Worm (Caenorhabditis elegans): ENCODE data around the gene C08H9.15.

DNA sequence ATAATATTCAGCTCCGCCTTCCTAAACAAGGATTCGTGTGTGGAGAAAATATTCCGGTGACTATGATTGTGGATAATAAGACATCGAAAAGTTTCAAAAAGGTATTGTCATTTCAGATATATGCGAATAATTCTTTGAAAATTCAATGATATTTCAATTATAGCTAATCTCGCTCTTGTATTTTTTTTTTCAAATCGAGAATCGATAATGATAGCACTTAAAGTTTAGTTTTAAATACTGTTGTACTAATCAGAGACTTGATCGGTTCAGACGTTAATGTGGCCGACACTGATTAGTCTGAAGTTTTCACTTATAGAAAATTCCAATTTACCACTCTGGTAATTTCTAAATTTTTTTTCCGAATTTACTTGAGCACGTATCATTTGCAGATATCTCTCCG is 45.0 kb upstream of the C08H9.15 start:
- TF ChIP-seq nhr-76 (tag; optimal IDR thresholded peaks at IDR 0.05) (no peak), ceh-82 (tag; optimal IDR thresholded peaks at IDR 0.05) (no peak), ztf-4 (tag; optimal IDR thresholded peaks at IDR 0.05) (no peak), jun-1 (tag; optimal IDR thresholded peaks at IDR 0.05) (no peak), R02D3.7 (tag; optimal IDR thresholded peaks at IDR 0.05) (no peak), nhr-67 (tag; optimal IDR thresholded peaks at IDR 0.05) (no peak)

Data from whole organism, L3 larva.